Worm (Caenorhabditis elegans): Measurements from ENCODE around the gene sre-10.
A peak's percentile ranks its signal among the peaks of the same experiment; 100 is the strongest.

The sre-10 gene

ce11 chrV:7142661-7143060 lies 10.3 kb downstream of the sre-10 start (continued):
- TF ChIP-seq mcd-1 (GFP tag; IDR thresholded peaks at IDR 0.05) (no peak), somi-1 (GFP tag; optimal IDR thresholded peaks at IDR 0.05) (no peak), bed-2 (GFP tag; IDR thresholded peaks at IDR 0.05) (no peak), ets-4 (GFP tag; optimal IDR thresholded peaks at IDR 0.05) (no peak), let-526 (GFP tag; IDR thresholded peaks at IDR 0.05) (no peak), F33H1.4 (GFP tag; IDR thresholded peaks at IDR 0.05) (peak; percentile 65), Y56A3A.18 (GFP tag; IDR thresholded peaks at IDR 0.05) (no peak), Y67H2A.10 (GFP tag; conservative IDR thresholded peaks at IDR 0.05) (no peak), sdz-38 (tag; optimal IDR thresholded peaks at IDR 0.05) (no peak), F37B4.10 (GFP tag; IDR thresholded peaks at IDR 0.05) (no peak), Y53G8AR.9 (GFP tag; conservative IDR thresholded peaks at IDR 0.05) (no peak; the same call in 1 of the 2 replicates), C06A6.2 (GFP tag; conservative IDR thresholded peaks at IDR 0.05) (no peak), ceh-58 (GFP tag; IDR thresholded peaks at IDR 0.05) (no peak), ceh-91 (GFP tag; IDR thresholded peaks at IDR 0.05) (no peak), die-1 (tag; optimal IDR thresholded peaks at IDR 0.05) (no peak), nhr-179 (tag; optimal IDR thresholded peaks at IDR 0.05) (no peak), zim-3 (tag; optimal IDR thresholded peaks at IDR 0.05) (peak; percentile 14), mes-4 (tag; optimal IDR thresholded peaks at IDR 0.05) (no peak), ztf-22 (GFP tag; optimal IDR thresholded peaks at IDR 0.05) (no peak), gei-17 (GFP tag; optimal IDR thresholded peaks at IDR 0.05) (no peak), lin-26 (GFP tag; IDR thresholded peaks at IDR 0.05) (peak; percentile 75), lin-54 (GFP tag; optimal IDR thresholded peaks at IDR 0.05) (no peak), hrde-1 (tag; optimal IDR thresholded peaks at IDR 0.05; ENCODE audit: borderline replicate concordance) (peak; percentile 9), hsf-1 (GFP tag; IDR thresholded peaks at IDR 0.05) (peak; percentile 72), mxl-1 (tag; optimal IDR thresholded peaks at IDR 0.05) (no peak), C17E4.6 (GFP tag; IDR thresholded peaks at IDR 0.05) (0 out of 2 replicates have a peak, but pooled peaks have one; percentile 47), madf-8 (GFP tag; conservative IDR thresholded peaks at IDR 0.05) (peak; percentile 52), hmg-1.2 (GFP tag; IDR thresholded peaks at IDR 0.05) (no peak; the same call in 1 of the 2 replicates), F52B5.7 (tag; optimal IDR thresholded peaks at IDR 0.05) (no peak), rpc-1 (optimal IDR thresholded peaks at IDR 0.05) (no peak), rpc-1 (tag; optimal IDR thresholded peaks at IDR 0.05) (peak; percentile 6)

ce11 chrV:7145250-7145850 lies 13.0 kb downstream of the sre-10 start, which contains the start of gene ugt-37:
Gene ugt-37 (minus strand): TSS chrV:7145318.
- no peak for TF ChIP-seq dox-1 (GFP tag; IDR thresholded peaks at IDR 0.05)
- TF ChIP-seq pha-4 (tag; optimal IDR thresholded peaks at IDR 0.05), result no peak
- TF ChIP-seq sdz-38 (tag; optimal IDR thresholded peaks at IDR 0.05), result no peak
- TF ChIP-seq F22D6.2 (tag; optimal IDR thresholded peaks at IDR 0.05), result no peak
- no peak for TF ChIP-seq lag-1 (GFP tag; IDR thresholded peaks at IDR 0.05)
- TF ChIP-seq lin-35 (GFP tag; optimal IDR thresholded peaks at IDR 0.05), result no peak
- TF ChIP-seq F57C9.4 (tag; optimal IDR thresholded peaks at IDR 0.05), result no peak
- no peak for TF ChIP-seq ceh-27 (GFP tag; optimal IDR thresholded peaks at IDR 0.05)

ce11 chrV:7147370-7147769 lies 15.0 kb downstream of the sre-10 start, which contains the start of gene ugt-38:
Gene ugt-38 (minus strand): TSS chrV:7147470.
- TF ChIP-seq ztf-26 (tag; optimal IDR thresholded peaks at IDR 0.05) (no peak), madf-10 (tag; optimal IDR thresholded peaks at IDR 0.05) (no peak), F22D6.2 (tag; optimal IDR thresholded peaks at IDR 0.05) (no peak), ets-4 (GFP tag; optimal IDR thresholded peaks at IDR 0.05) (no peak), hmg-20 (GFP tag; IDR thresholded peaks at IDR 0.05) (no peak), F49E8.2 (tag; optimal IDR thresholded peaks at IDR 0.05; ENCODE audit: insufficient read depth) (no peak), Y56A3A.18 (GFP tag; IDR thresholded peaks at IDR 0.05) (no peak), T07F8.4 (tag; optimal IDR thresholded peaks at IDR 0.05) (no peak), ztf-25 (GFP tag; IDR thresholded peaks at IDR 0.05) (no peak), hmg-1.2 (GFP tag; IDR thresholded peaks at IDR 0.05) (no peak), K11D2.4 (GFP tag; IDR thresholded peaks at IDR 0.05) (no peak), tbx-9 (tag; optimal IDR thresholded peaks at IDR 0.05; ENCODE audit: borderline replicate concordance) (no peak), snpc-1.3 (tag; optimal IDR thresholded peaks at IDR 0.05; ENCODE audit: insufficient read depth) (no peak), ztf-22 (GFP tag; optimal IDR thresholded peaks at IDR 0.05) (no peak), unc-62 (GFP tag; optimal IDR thresholded peaks at IDR 0.05) (no peak)

Measured in whole organism, young adult.